Worm (Caenorhabditis elegans): ENCODE data around the gene frm-7.

frm-7 gene

ce11 chrV:12255343-12255742 lies 46.9 kb upstream of the frm-7 start, which contains the start of gene T04H1.12:
Gene T04H1.12, plus strand, starts transcription at chrV:12255643.
- TF ChIP-seq unc-86 (tag; optimal IDR thresholded peaks at IDR 0.05) (no peak), nhr-11 (tag; optimal IDR thresholded peaks at IDR 0.05) (no peak), lin-39 (tag; optimal IDR thresholded peaks at IDR 0.05) (no peak), dsc-1 (tag; optimal IDR thresholded peaks at IDR 0.05) (no peak), ztf-4 (tag; optimal IDR thresholded peaks at IDR 0.05) (no peak), fkh-4 (tag; optimal IDR thresholded peaks at IDR 0.05; ENCODE audit: borderline replicate concordance) (no peak), hpl-2 (GFP tag; optimal IDR thresholded peaks at IDR 0.05) (no peak), pqm-1 (tag; optimal IDR thresholded peaks at IDR 0.05) (no peak)

- TF ChIP-seq snpc-4 (tag; optimal IDR thresholded peaks at IDR 0.05) (no peak), nhr-85 (tag) (peak; percentile 45)
These were observed 45.9 kb upstream of the frm-7 start, which contains the start of gene ugt-55 for ce11 chrV:12256398-12256797. Gene ugt-55, plus strand, starts transcription at chrV:12256698.

DNA sequence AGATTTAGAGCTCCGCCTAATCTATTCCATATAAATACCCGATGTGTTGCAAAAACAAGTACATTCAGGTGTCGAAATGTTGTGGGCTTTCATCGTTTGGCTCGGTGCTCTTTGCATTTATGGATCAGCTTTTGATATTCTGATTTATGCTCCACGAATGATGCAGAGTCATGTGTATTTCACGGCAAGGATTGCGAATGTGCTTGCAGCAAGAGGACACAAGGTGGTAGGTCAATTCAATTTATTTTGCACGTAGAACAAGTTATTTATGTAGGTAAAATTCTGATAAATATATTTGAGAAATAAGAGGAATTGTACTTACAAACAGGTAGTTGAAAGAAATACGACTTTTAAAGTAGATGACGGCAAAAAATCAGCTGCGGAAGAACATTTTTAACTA lies 43.4 kb upstream of the frm-7 start, which contains the start of gene ugt-56:
ugt-56 (plus strand) TSS at position 61 of the 400 bp plus-strand sequence.
- TF ChIP-seq fkh-8 (tag; optimal IDR thresholded peaks at IDR 0.05) (peak; percentile 13), fkh-10 (GFP tag; optimal IDR thresholded peaks at IDR 0.05) (no peak), efl-3 (GFP tag; optimal IDR thresholded peaks at IDR 0.05) (no peak), sup-37 (GFP tag; optimal IDR thresholded peaks at IDR 0.05) (no peak), aha-1 (tag; optimal IDR thresholded peaks at IDR 0.05) (no peak), ama-1 (optimal IDR thresholded peaks at IDR 0.05) (no peak), nhr-11 (tag; optimal IDR thresholded peaks at IDR 0.05) (no peak), pax-3 (tag; optimal IDR thresholded peaks at IDR 0.05) (peak; percentile 28), grh-1 (GFP tag; IDR thresholded peaks at IDR 0.05) (no peak), C16A3.4 (tag; optimal IDR thresholded peaks at IDR 0.05) (no peak), mdl-1 (tag; optimal IDR thresholded peaks at IDR 0.05) (no peak), elt-3 (tag; optimal IDR thresholded peaks at IDR 0.05) (no peak), fos-1 (tag; optimal IDR thresholded peaks at IDR 0.05) (no peak), rnt-1 (tag; optimal IDR thresholded peaks at IDR 0.05) (no peak), hlh-4 (tag; optimal IDR thresholded peaks at IDR 0.05) (no peak), pag-3 (tag; optimal IDR thresholded peaks at IDR 0.05; ENCODE audit: borderline replicate concordance, insufficient read depth) (no peak), lir-3 (tag; optimal IDR thresholded peaks at IDR 0.05; ENCODE audit: poor library complexity) (no peak), nhr-20 (tag; optimal IDR thresholded peaks at IDR 0.05) (no peak), elt-2 (tag; optimal IDR thresholded peaks at IDR 0.05) (no peak), lin-13 (GFP tag; optimal IDR thresholded peaks at IDR 0.05) (no peak), dsc-1 (tag; optimal IDR thresholded peaks at IDR 0.05) (peak; percentile 40)

- TF ChIP-seq zip-4 (GFP tag; optimal IDR thresholded peaks at IDR 0.05): peak; percentile 75
- TF ChIP-seq aly-2 (tag; optimal IDR thresholded peaks at IDR 0.05): no peak
- no peak for TF ChIP-seq nhr-12 (tag; optimal IDR thresholded peaks at IDR 0.05)
- no peak for TF ChIP-seq efl-1 (optimal IDR thresholded peaks at IDR 0.05)
- TF ChIP-seq efl-1 (GFP tag; optimal IDR thresholded peaks at IDR 0.05 in 1 of 2): peak in 1 of 2 experiments; percentile 4
- no peak for TF ChIP-seq C16A3.4 (tag; optimal IDR thresholded peaks at IDR 0.05)
- TF ChIP-seq fkh-4 (tag; optimal IDR thresholded peaks at IDR 0.05; ENCODE audit: borderline replicate concordance): no peak
- no peak for TF ChIP-seq unc-130 (tag; optimal IDR thresholded peaks at IDR 0.05)
- TF ChIP-seq nhr-71 (tag; optimal IDR thresholded peaks at IDR 0.05): peak; percentile 46
- TF ChIP-seq skn-1 (tag; optimal IDR thresholded peaks at IDR 0.05): peak; percentile 48
These were observed 40.9 kb upstream of the frm-7 start, which contains the start of gene tbb-6 for ce11 chrV:12261377-12261776. Gene tbb-6, plus strand, starts transcription at chrV:12261531.

Data from whole organism, L1 larva.